Worm (Caenorhabditis elegans) whole organism, L1 larva: Measurements from ENCODE around the gene rfc-1.

Experiments used
- ceh-82 ChIP-seq, 3 experiments: fragments of 150-350 bp in 1 of 3; sonication (generic microtip) in 2 of 3; optimal IDR thresholded peaks; 2 replicates each; lab custom pipeline; 2014 to 2017; ENCODE audit warnings: missing biosample characterization in 3 of 3, missing genetic modification characterization in 3 of 3
- efl-1 ChIP-seq, 4 experiments: fragments of 150-350 bp; optimal IDR thresholded peaks in 3 of 4; peaks in 1 of 4; 1 replicate in 1 of 4; 2 replicates in 3 of 4; lab custom pipeline; 2014; ENCODE audit warnings: missing biosample characterization in 2 of 4, missing genetic modification characterization in 2 of 4, missing genetic modification reagents in 2 of 4
- fkh-8 ChIP-seq: sonication (generic microtip); optimal IDR thresholded peaks from 2 replicates; lab custom pipeline; 2016; ENCODE audit warnings: mild to moderate bottlenecking, missing genetic modification characterization, missing compliant biosample characterization
- lin-13 ChIP-seq: fragments of 150-350 bp; optimal IDR thresholded peaks from 2 replicates; lab custom pipeline; 2014; ENCODE audit warnings: missing biosample characterization, missing genetic modification reagents, missing genetic modification characterization
- nhr-76 ChIP-seq: sonication (generic microtip); optimal IDR thresholded peaks from 2 replicates; lab custom pipeline; 2017; ENCODE audit warnings: missing biosample characterization, missing genetic modification characterization
- ztf-4 ChIP-seq: fragments of 150-350 bp; optimal IDR thresholded peaks from 2 replicates; lab custom pipeline; 2014; ENCODE audit warnings: missing biosample characterization, missing genetic modification characterization

ce11 chrV:14620835-14621234 lies 24.9 kb downstream of the rfc-1 start, which contains the start of gene hot-1:
- TF ChIP-seq ztf-4 (tag; lab: Kevin White, UChicago) (no peak), lin-13 (no peak), nhr-76 (tag; lab: Kevin White, UChicago) (no peak), efl-1 (optimal IDR thresholded peaks at IDR 0.05; lab: Kevin White, UChicago) (no peak), efl-1 (GFP tag; optimal IDR thresholded peaks at IDR 0.05 in 1 of 2; lab: Kevin White, UChicago) (no peak), fkh-8 (tag; lab: Kevin White, UChicago) (no peak), ceh-82 (tag; optimal IDR thresholded peaks at IDR 0.05; lab: Kevin White, UChicago) (no peak)
